Worm (Caenorhabditis elegans): ENCODE results near the gene srab-24.

Gene srab-24

DNA sequence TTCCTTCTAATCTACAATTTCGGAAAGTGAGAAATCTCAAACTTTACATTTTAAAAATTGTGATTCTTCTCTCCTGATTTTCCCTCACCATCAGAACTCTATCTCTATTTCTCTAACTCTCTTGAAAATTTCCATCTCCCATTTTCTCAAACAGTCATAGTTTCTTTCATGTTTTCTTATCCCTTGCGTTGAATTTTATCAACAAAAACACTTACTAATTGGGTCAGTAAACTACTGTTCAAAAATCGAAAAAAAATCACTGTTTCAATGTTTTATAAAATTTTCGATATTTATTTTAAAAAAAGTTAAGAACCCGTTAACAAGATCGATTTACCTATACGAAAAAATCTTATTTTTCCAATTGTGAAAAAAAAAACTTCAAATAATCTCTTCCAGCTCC lies 9.2 kb upstream of the srab-24 start:
- TF ChIP-seq tbx-2 (tag; optimal IDR thresholded peaks at IDR 0.05) (no peak), nhr-76 (tag; optimal IDR thresholded peaks at IDR 0.05) (no peak), sox-4 (tag; optimal IDR thresholded peaks at IDR 0.05) (no peak), nhr-28 (tag; optimal IDR thresholded peaks at IDR 0.05) (no peak), fos-1 (tag; optimal IDR thresholded peaks at IDR 0.05) (no peak), ces-1 (GFP tag; optimal IDR thresholded peaks at IDR 0.05) (no peak), egl-13 (tag; optimal IDR thresholded peaks at IDR 0.05) (no peak), mep-1 (tag; optimal IDR thresholded peaks at IDR 0.05) (no peak), nhr-84 (tag; optimal IDR thresholded peaks at IDR 0.05) (no peak), vab-15 (tag; optimal IDR thresholded peaks at IDR 0.05) (no peak), C34B4.2 (tag; optimal IDR thresholded peaks at IDR 0.05) (no peak), aha-1 (tag; optimal IDR thresholded peaks at IDR 0.05) (no peak), blmp-1 (tag; optimal IDR thresholded peaks at IDR 0.05) (no peak), nhr-71 (tag; optimal IDR thresholded peaks at IDR 0.05) (no peak), isw-1 (GFP tag; IDR thresholded peaks at IDR 0.05) (no peak), lin-39 (tag; optimal IDR thresholded peaks at IDR 0.05) (no peak), alr-1 (tag; optimal IDR thresholded peaks at IDR 0.05; ENCODE audit: borderline replicate concordance) (no peak)

DNA sequence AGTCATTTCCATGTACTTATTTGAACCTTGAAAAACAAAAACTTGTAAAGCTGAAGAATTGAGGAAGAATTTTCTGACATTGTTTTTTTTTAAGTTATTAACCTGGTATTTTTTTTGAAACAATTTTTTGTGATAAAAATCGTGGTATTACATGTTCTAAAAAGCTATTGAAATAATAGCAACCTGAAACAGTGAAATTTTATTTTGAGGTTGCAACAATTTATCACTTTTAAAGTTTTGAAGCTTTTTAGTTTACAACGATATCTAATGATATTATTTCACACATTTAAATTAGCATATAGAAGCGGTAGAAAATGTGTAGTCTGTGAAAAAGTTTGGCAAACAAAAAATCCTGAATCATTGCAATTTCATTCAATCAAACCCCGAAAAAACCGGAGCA lies 7.5 kb upstream of the srab-24 start:
- no peak for TF ChIP-seq ceh-82 (tag; optimal IDR thresholded peaks at IDR 0.05)

- no peak for TF ChIP-seq aha-1 (tag; optimal IDR thresholded peaks at IDR 0.05)
- no peak for TF ChIP-seq mef-2 (tag; optimal IDR thresholded peaks at IDR 0.05)
- TF ChIP-seq unc-30 (tag; optimal IDR thresholded peaks at IDR 0.05) = no peak
Observed at ce11 chrIV:14255605-14256004, 5.6 kb upstream of the srab-24 start.

ce11 chrIV:14249447-14249846 lies 566 bp downstream of the srab-24 start:
- no peak for TF ChIP-seq nhr-12 (tag; optimal IDR thresholded peaks at IDR 0.05)
- no peak for TF ChIP-seq unc-30 (tag; optimal IDR thresholded peaks at IDR 0.05)
- TF ChIP-seq ama-1 (optimal IDR thresholded peaks at IDR 0.05) = no peak

DNA sequence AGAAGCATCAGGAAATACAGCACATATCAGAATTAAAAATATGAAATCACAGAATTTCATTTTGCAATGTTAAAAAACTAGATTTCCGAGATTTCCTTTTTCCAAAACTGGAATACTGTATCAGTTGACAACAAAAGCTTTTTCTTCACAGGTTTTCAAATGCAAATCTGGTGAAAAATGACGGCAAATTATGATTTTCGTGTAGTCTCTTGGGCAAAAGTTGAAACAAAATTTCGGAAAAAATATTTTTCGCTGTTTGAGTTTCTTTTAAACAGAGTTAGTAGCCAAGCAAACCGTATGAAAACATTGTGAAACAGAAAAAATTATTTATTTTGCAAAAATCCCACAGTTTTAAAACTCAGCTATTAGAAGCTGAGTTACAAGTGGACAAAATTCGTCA lies 5.7 kb downstream of the srab-24 start, which contains the start of gene Y64G10A.2:
Gene Y64G10A.2 (minus strand): TSS at position 101 of the 400 bp plus-strand sequence.
- no peak for TF ChIP-seq ceh-88 (GFP tag; IDR thresholded peaks at IDR 0.05)
- no peak for TF ChIP-seq efl-1 (optimal IDR thresholded peaks at IDR 0.05)
- TF ChIP-seq efl-1 (GFP tag; optimal IDR thresholded peaks at IDR 0.05 in 1 of 2) = peak in 1 of 2 experiments; percentile 43
- TF ChIP-seq nhr-76 (tag; optimal IDR thresholded peaks at IDR 0.05) = no peak

DNA sequence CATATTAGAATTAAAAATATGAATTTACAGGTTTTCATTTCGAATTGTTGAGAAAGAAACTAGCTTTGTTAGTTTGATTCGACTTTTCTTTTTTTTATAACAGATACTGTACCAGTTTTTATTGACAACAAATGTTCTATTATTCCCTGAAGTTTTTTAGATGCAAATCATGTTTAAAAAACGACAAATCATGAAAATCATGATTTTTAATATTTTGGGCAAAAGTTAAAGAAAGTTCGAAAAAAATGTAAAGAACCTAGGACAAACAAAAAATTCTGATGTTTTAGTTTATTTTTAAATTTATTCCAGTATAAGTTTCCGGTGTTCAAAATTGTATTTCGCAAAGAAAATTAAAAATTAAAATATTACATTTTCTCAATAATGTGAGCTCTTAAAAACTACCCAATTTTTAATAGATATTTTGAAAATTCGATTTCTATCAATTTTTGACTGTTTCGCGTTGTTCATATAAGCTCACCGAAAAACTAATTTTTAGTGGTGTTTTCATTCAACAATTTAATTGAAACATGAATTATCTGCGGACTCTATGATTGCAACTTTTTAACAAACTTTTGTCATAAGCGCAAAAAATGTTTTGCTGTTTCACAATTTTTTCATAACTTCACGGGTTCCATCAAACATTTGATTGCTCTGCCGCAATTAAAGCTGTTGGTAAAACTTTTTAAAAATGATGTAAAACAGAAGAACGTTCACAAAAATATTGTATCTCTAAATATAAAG lies 8.5 kb downstream of the srab-24 start, which contains the start of gene Y64G10A.10:
Gene Y64G10A.10 (minus strand): TSS at position 51 of the 741 bp plus-strand sequence.
- TF ChIP-seq sptf-1 (tag; optimal IDR thresholded peaks at IDR 0.05) = no peak
- no peak for TF ChIP-seq skn-1 (tag; optimal IDR thresholded peaks at IDR 0.05)
- no peak for TF ChIP-seq pax-3 (tag; optimal IDR thresholded peaks at IDR 0.05)
- TF ChIP-seq mep-1 (tag; optimal IDR thresholded peaks at IDR 0.05) = no peak

ce11 chrIV:14238976-14239375 lies 11.0 kb downstream of the srab-24 start, which contains the start of gene Y64G10A.1:
TSS of gene Y64G10A.1 (minus strand) at chrIV:14239076.
- no peak for TF ChIP-seq tbx-2 (tag; optimal IDR thresholded peaks at IDR 0.05)
- no peak for TF ChIP-seq alr-1 (tag; optimal IDR thresholded peaks at IDR 0.05; ENCODE audit: borderline replicate concordance)
- no peak for TF ChIP-seq C16A3.4 (tag; optimal IDR thresholded peaks at IDR 0.05)
- TF ChIP-seq nhr-76 (tag; optimal IDR thresholded peaks at IDR 0.05) = no peak
- TF ChIP-seq nhr-71 (tag; optimal IDR thresholded peaks at IDR 0.05) = no peak
- TF ChIP-seq nhr-47 (tag; optimal IDR thresholded peaks at IDR 0.05) = no peak
- TF ChIP-seq mdl-1 (tag; optimal IDR thresholded peaks at IDR 0.05) = no peak
- TF ChIP-seq elt-2 (tag; optimal IDR thresholded peaks at IDR 0.05) = no peak
- TF ChIP-seq unc-62 (GFP tag; optimal IDR thresholded peaks at IDR 0.05) = no peak
- no peak for TF ChIP-seq nhr-84 (tag; optimal IDR thresholded peaks at IDR 0.05)
- TF ChIP-seq nhr-85 (tag) = no peak
- TF ChIP-seq pqm-1 (tag; optimal IDR thresholded peaks at IDR 0.05) = no peak
- TF ChIP-seq F16B12.6 (tag; optimal IDR thresholded peaks at IDR 0.05) = no peak
- TF ChIP-seq ceh-63 (GFP tag; optimal IDR thresholded peaks at IDR 0.05) = no peak
- TF ChIP-seq tlp-1 (tag; optimal IDR thresholded peaks at IDR 0.05) = no peak
- TF ChIP-seq nhr-237 (tag; optimal IDR thresholded peaks at IDR 0.05) = no peak
- no peak for TF ChIP-seq dsc-1 (tag; optimal IDR thresholded peaks at IDR 0.05)
- no peak for TF ChIP-seq swsn-7 (tag; optimal IDR thresholded peaks at IDR 0.05)
- TF ChIP-seq lin-15B (tag; optimal IDR thresholded peaks at IDR 0.05) = no peak
